Worm (Caenorhabditis elegans): ENCODE measurements around the gene Y57G7A.5.

DNA sequence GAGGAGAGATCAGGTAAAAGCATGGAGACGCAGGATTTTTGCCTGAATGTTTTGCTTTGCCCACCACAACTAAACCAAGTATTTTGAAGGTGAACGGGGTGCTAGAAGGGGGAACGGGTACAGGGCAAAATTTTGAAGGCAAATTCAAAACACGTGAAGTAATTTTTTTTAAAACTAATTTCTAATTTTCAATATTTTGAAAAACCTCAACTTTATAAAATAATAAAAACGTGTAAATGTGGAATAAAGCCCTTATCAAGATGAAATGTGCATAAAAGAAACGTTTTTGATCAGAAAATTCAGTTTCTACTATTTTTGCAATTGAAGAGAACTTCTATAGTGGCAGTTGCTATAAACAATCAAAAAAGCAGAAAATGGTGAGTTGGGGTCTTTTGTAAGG, 19.7 kb downstream of the Y57G7A.5 start, which contains the start of gene clec-119:
- TF ChIP-seq rbr-2 (tag; optimal IDR thresholded peaks at IDR 0.05) (no peak), aly-2 (tag; optimal IDR thresholded peaks at IDR 0.05) (no peak), set-16 (GFP tag; IDR thresholded peaks at IDR 0.05) (no peak), dve-1 (tag; optimal IDR thresholded peaks at IDR 0.05; ENCODE audit: insufficient read depth) (no peak)
